Fruit fly (Drosophila melanogaster) whole organism, wandering third instar larva: ENCODE results near the gene CG31075.

Experiments
- Abd-B ChIP-seq: fragments of >200 bp; optimal IDR thresholded peaks from 2 replicates; lab custom pipeline; 2017; ENCODE audit warnings: missing biosample characterization, missing genetic modification characterization
- CG32264 ChIP-seq: fragments of 200-800 bp; sonication (Bioruptor generic); optimal IDR thresholded peaks from 2 replicates; lab custom pipeline; 2016; ENCODE audit warnings: missing biosample characterization, missing genetic modification characterization
- CG9705 ChIP-seq: fragments of 200-800 bp; sonication (Bioruptor generic); optimal IDR thresholded peaks from 2 replicates; lab custom pipeline; 2018; ENCODE audit warnings: missing biosample characterization, mild to moderate bottlenecking, missing genetic modification characterization
- CrebA ChIP-seq: fragments of 200-800 bp; sonication (Bioruptor generic); optimal IDR thresholded peaks from 2 replicates; lab custom pipeline; 2016; ENCODE audit warnings: missing biosample characterization, mild to moderate bottlenecking, missing genetic modification characterization, borderline replicate concordance
- Dfd ChIP-seq: fragments of >200 bp; optimal IDR thresholded peaks from 2 replicates; lab custom pipeline; 2017; ENCODE audit warnings: missing biosample characterization, missing genetic modification characterization
- Dif ChIP-seq: fragments of 200-275, 200-300 bp; sonication (Bioruptor generic); optimal IDR thresholded peaks from 2 replicates; lab custom pipeline; 2018; ENCODE audit warnings: missing biosample characterization, missing genetic modification characterization; ENCODE audit not compliant: partially characterized antibody
- GATAd ChIP-seq: sonication (Bioruptor generic); optimal IDR thresholded peaks from 2 replicates; lab custom pipeline; 2016; ENCODE audit warnings: missing biosample characterization, missing genetic modification characterization
- HLH106 ChIP-seq: fragments of 200-800 bp; optimal IDR thresholded peaks from 3 replicates; lab custom pipeline; 2019; ENCODE audit warnings: missing biosample characterization, mild to moderate bottlenecking, missing genetic modification characterization, moderate library complexity
- Hnf4 ChIP-seq: fragments of 200-800 bp; sonication (Bioruptor generic); optimal IDR thresholded peaks from 2 replicates; lab custom pipeline; 2016; ENCODE audit warnings: missing biosample characterization, mild to moderate bottlenecking, missing genetic modification characterization
- Hr78 ChIP-seq: fragments of >200 bp; optimal IDR thresholded peaks from 2 replicates; lab custom pipeline; 2017; ENCODE audit warnings: missing biosample characterization, missing genetic modification characterization
- Hr83 ChIP-seq: fragments of 200-300 bp; sonication (Bioruptor generic); optimal IDR thresholded peaks from 2 replicates; lab custom pipeline; 2016; ENCODE audit warnings: missing biosample characterization, mild to moderate bottlenecking, missing genetic modification characterization, moderate library complexity; ENCODE audit not compliant: poor library complexity, severe bottlenecking
- Jra ChIP-seq: sonication (Bioruptor generic); optimal IDR thresholded peaks from 2 replicates; lab custom pipeline; 2016; ENCODE audit warnings: missing biosample characterization, missing genetic modification characterization
- Mio ChIP-seq: sonication (Bioruptor generic); optimal IDR thresholded peaks from 2 replicates; lab custom pipeline; 2016; ENCODE audit warnings: missing biosample characterization, missing genetic modification characterization
- Myc ChIP-seq: fragments of >200 bp; optimal IDR thresholded peaks from 2 replicates; lab custom pipeline; 2017
- N ChIP-seq: fragments of >200 bp; optimal IDR thresholded peaks from 2 replicates; lab custom pipeline; 2018; ENCODE audit warnings: missing biosample characterization, missing external identifiers, missing genetic modification characterization
- OdsH ChIP-seq: fragments of 200-800 bp; sonication (Bioruptor generic); optimal IDR thresholded peaks from 2 replicates; lab custom pipeline; 2016; ENCODE audit warnings: missing biosample characterization, mild to moderate bottlenecking, missing genetic modification characterization
- Rel ChIP-seq, 2 experiments: fragments of 200-800 bp; sonication (Bioruptor generic) in 1 of 2; optimal IDR thresholded peaks; 2 replicates in 1 of 2; 3 replicates in 1 of 2; lab custom pipeline; 2016 to 2019; ENCODE audit warnings: mild to moderate bottlenecking in 2 of 2, missing biosample characterization in 2 of 2, missing genetic modification characterization in 2 of 2, moderate library complexity in 1 of 2
- Sp1 ChIP-seq: fragments of 200-800 bp; sonication (Bioruptor generic); optimal IDR thresholded peaks from 3 replicates; lab custom pipeline; 2019; ENCODE audit warnings: missing biosample characterization, mild to moderate bottlenecking, missing genetic modification characterization, moderate library complexity
- Vsx2 ChIP-seq: fragments of 200-300, 225-300 bp; sonication (Bioruptor generic); optimal IDR thresholded peaks from 2 replicates; lab custom pipeline; 2018; ENCODE audit warnings: missing biosample characterization, missing genetic modification characterization; ENCODE audit not compliant: partially characterized antibody
- br ChIP-seq: fragments of 200-800 bp; sonication (Bioruptor generic); optimal IDR thresholded peaks from 2 replicates; lab custom pipeline; 2016; ENCODE audit warnings: missing biosample characterization, missing genetic modification characterization
- brk ChIP-seq: fragments of 200-800 bp; sonication (Bioruptor generic); optimal IDR thresholded peaks from 2 replicates; lab custom pipeline; 2016; ENCODE audit warnings: missing biosample characterization, mild to moderate bottlenecking, missing genetic modification characterization
- dl ChIP-seq, 2 experiments: fragments of 175-275, 200-275 bp in 1 of 2; fragments of 200-275 bp in 1 of 2; sonication (Bioruptor generic); optimal IDR thresholded peaks; lab custom pipeline; 2018; ENCODE audit warnings: mild to moderate bottlenecking in 2 of 2, missing biosample characterization in 2 of 2, missing genetic modification characterization in 2 of 2, moderate library complexity in 2 of 2; ENCODE audit not compliant: partially characterized antibody in 2 of 2, insufficient read depth in 1 of 2
- dmrt93B ChIP-seq: fragments of 200-800 bp; sonication (Bioruptor generic); optimal IDR thresholded peaks from 2 replicates; lab custom pipeline; 2018; ENCODE audit warnings: missing biosample characterization, mild to moderate bottlenecking, missing genetic modification characterization
- dsf ChIP-seq: sonication (Bioruptor generic); optimal IDR thresholded peaks from 2 replicates; lab custom pipeline; 2016; ENCODE audit warnings: missing biosample characterization, missing genetic modification characterization, borderline replicate concordance
- ey ChIP-seq: fragments of 200-800 bp; sonication (Bioruptor generic); optimal IDR thresholded peaks from 2 replicates; lab custom pipeline; 2016; ENCODE audit warnings: missing biosample characterization, missing genetic modification characterization
- foxo ChIP-seq, 2 experiments: fragments of 200-800 bp; sonication (Bioruptor generic); optimal IDR thresholded peaks; 2 replicates in 1 of 2; 3 replicates in 1 of 2; lab custom pipeline; 2016 to 2017; ENCODE audit warnings: missing biosample characterization in 2 of 2, missing genetic modification characterization in 2 of 2
- fru ChIP-seq: fragments of 200-800 bp; sonication (Bioruptor generic); optimal IDR thresholded peaks from 3 replicates; lab custom pipeline; 2016; ENCODE audit warnings: missing biosample characterization, mild to moderate bottlenecking, missing genetic modification characterization
- h ChIP-seq: fragments of 200-800 bp; sonication (Bioruptor generic); optimal IDR thresholded peaks from 3 replicates; lab custom pipeline; 2016; ENCODE audit warnings: missing biosample characterization, mild to moderate bottlenecking, missing genetic modification characterization
- jim ChIP-seq: fragments of 175-275, 200-325 bp; sonication (Bioruptor generic); optimal IDR thresholded peaks from 2 replicates; lab custom pipeline; 2016; ENCODE audit warnings: missing biosample characterization, mild to moderate bottlenecking, missing genetic modification characterization
- lola ChIP-seq: fragments of >200 bp; optimal IDR thresholded peaks from 2 replicates; lab custom pipeline; 2017; ENCODE audit warnings: missing biosample characterization, missing genetic modification characterization
- pan ChIP-seq: fragments of >200 bp; optimal IDR thresholded peaks from 2 replicates; lab custom pipeline; 2017
- psq ChIP-seq: fragments of 200-800 bp; sonication (Bioruptor generic); optimal IDR thresholded peaks from 3 replicates; lab custom pipeline; 2017; ENCODE audit warnings: missing biosample characterization, mild to moderate bottlenecking, missing genetic modification characterization, moderate library complexity
- rgr ChIP-seq: fragments of 200-800 bp; sonication (Bioruptor generic); optimal IDR thresholded peaks from 3 replicates; lab custom pipeline; 2016; ENCODE audit warnings: missing biosample characterization, mild to moderate bottlenecking, missing genetic modification characterization
- sage ChIP-seq: fragments of 200-800 bp; sonication (Bioruptor generic); optimal IDR thresholded peaks from 2 replicates; lab custom pipeline; 2016; ENCODE audit warnings: missing biosample characterization, mild to moderate bottlenecking, missing genetic modification characterization
- sv ChIP-seq: fragments of 200-800 bp; sonication (Bioruptor generic); optimal IDR thresholded peaks from 3 replicates; lab custom pipeline; 2016; ENCODE audit warnings: missing biosample characterization, missing genetic modification characterization
- tai ChIP-seq: sonication (Bioruptor generic); optimal IDR thresholded peaks from 2 replicates; lab custom pipeline; 2016; ENCODE audit warnings: missing biosample characterization, missing genetic modification characterization
- usp ChIP-seq: fragments of >200 bp; optimal IDR thresholded peaks from 2 replicates; lab custom pipeline; 2017; ENCODE audit warnings: missing biosample characterization, missing genetic modification characterization
- woc ChIP-seq: sonication (Bioruptor generic); optimal IDR thresholded peaks from 2 replicates; lab custom pipeline; 2016; ENCODE audit warnings: missing biosample characterization, mild to moderate bottlenecking, missing genetic modification characterization

The CG31075 gene

DNA sequence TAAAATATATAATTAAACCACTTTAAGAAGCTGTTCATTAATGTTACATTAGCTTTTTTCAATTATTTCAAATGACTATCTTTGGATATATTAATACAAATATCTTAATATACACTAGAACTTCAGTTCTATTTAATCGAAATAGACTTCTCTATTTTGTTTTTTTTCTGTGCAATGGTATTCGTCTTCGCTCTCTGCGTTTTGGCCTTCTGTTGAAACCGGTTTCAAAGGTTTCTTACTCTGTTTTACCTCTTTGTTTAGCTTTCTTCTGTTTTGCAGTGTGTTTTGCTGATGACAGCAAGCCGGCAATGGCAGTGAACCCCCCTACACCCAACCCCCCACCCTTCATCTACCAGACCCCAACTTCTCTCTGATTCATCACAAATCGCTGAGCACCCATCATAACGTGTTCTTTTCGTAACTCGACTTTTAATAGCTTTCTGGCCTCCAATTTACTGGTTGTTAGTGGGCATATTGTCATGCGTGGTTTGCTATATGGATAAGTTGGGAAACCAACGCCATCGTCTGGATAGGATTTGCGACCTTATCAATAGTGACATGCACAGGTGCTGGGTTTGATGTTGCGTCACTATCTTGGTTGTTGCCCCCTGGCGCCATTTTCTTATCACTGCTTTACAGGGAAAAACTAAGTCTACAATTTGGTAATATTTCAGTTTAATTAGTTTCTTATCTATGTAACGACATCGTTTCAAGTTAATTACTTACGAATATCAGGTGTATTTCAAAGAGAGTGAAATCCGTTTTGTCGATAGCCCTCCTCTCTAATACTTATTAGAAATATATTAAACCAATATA lies 19.3 kb downstream of the CG31075 start:
- TF ChIP-seq foxo (GFP tag; optimal IDR thresholded peaks at IDR 0.05; lab: Kevin White, UChicago) = no peak
- TF ChIP-seq rgr (GFP tag; lab: Kevin White, UChicago) = peak; percentile 10
- no peak for TF ChIP-seq Mio (GFP tag; lab: Kevin White, UChicago)
- TF ChIP-seq psq (GFP tag; lab: Kevin White, UChicago) = peak; percentile 84
- TF ChIP-seq Dif (GFP tag; lab: Kevin White, UChicago) = peak; percentile 26
- TF ChIP-seq woc (GFP tag; lab: Kevin White, UChicago) = peak; percentile 6
- TF ChIP-seq Rel (GFP tag; optimal IDR thresholded peaks at IDR 0.05; lab: Kevin White, UChicago) = no peak
- TF ChIP-seq Rel (tag; optimal IDR thresholded peaks at IDR 0.05; lab: Kevin White, UChicago) = peak; percentile 83

DNA sequence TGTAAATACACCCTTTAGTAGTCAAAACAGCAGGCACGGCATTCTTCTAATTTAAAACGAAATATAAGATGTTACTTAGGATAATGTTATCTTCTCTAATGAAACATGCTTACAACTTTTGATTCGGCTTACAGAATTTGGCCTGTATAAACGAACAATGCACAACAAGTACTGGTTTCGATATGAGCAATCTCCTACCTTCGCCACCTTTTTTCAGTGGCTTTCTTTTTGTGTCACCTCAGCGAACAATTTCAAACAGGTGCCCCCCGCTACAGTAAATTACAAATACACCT lies 20.1 kb downstream of the CG31075 start:
- TF ChIP-seq Abd-B (GFP tag; lab: Kevin White, UChicago) (no peak), jim (no peak), foxo (GFP tag; optimal IDR thresholded peaks at IDR 0.05; lab: Kevin White, UChicago) (peak in 1 of 2 experiments; percentile 35), Myc (lab: Kevin White, UChicago) (no peak), br (GFP tag; lab: Kevin White, UChicago) (no peak), rgr (GFP tag; lab: Kevin White, UChicago) (peak; percentile 16), fru (GFP tag; lab: Kevin White, UChicago) (no peak), psq (GFP tag; lab: Kevin White, UChicago) (peak; percentile 45), ey (GFP tag; lab: Kevin White, UChicago) (no peak), sv (GFP tag; lab: Kevin White, UChicago) (no peak), Jra (GFP tag; lab: Kevin White, UChicago) (no peak), dl (GFP tag; optimal IDR thresholded peaks at IDR 0.05; lab: Kevin White, UChicago; ENCODE audit: insufficient read depth in 1 of 2, partially characterized antibody in 2 of 2) (no peak), CG32264 (GFP tag; lab: Kevin White, UChicago) (no peak)

DNA sequence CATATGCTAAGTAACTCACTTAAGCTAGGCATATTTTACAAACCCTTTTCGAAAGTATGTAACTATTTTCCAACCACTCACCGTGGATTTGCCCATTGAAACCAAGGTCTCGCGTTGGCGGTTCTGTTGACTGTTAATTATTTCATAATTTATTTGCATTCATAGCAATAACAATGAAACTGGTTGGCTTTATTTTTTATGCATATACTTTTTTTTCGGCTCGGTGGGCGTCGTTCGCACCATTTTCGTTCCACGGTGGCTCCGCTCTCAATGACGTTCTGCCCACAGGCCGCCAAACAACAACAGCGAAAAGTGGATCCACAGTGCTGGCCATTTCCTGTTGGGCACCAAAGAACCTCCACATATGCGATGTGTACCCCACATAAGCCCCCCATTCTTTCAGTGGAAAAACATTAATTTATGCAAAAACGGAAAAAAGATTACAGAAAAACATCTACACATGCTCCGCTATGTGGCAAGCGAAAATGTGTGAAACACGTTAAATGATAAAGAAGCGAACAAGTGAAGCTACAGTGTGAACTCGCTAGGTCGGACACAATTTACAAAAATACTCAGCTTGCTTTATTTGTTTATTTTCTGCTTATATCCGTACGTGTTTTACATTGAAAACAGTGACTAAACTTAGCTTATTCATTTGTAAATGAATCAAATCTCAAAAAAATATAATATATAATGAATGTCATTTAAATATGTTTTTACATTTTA lies 20.6 kb downstream of the CG31075 start:
- TF ChIP-seq brk (GFP tag; lab: Kevin White, UChicago) = no peak
- TF ChIP-seq foxo (GFP tag; optimal IDR thresholded peaks at IDR 0.05; lab: Kevin White, UChicago) = peak in 1 of 2 experiments; percentile 61
- peak; percentile 63 for TF ChIP-seq psq (GFP tag; lab: Kevin White, UChicago)
- TF ChIP-seq usp (GFP tag; lab: Kevin White, UChicago) = no peak
- no peak for TF ChIP-seq dl (GFP tag; optimal IDR thresholded peaks at IDR 0.05; lab: Kevin White, UChicago; ENCODE audit: insufficient read depth in 1 of 2, partially characterized antibody in 2 of 2)
- peak; percentile 57 for TF ChIP-seq Sp1 (GFP tag; lab: Kevin White, UChicago)
- peak; percentile 46 for TF ChIP-seq HLH106 (tag; lab: Kevin White, UChicago)
- TF ChIP-seq jim = no peak
- TF ChIP-seq br (GFP tag; lab: Kevin White, UChicago) = no peak
- TF ChIP-seq fru (GFP tag; lab: Kevin White, UChicago) = no peak
- TF ChIP-seq woc (GFP tag; lab: Kevin White, UChicago) = peak; percentile 32
- TF ChIP-seq Myc (lab: Kevin White, UChicago) = no peak
- no peak for TF ChIP-seq lola (GFP tag; lab: Kevin White, UChicago)
- TF ChIP-seq CG9705 (GFP tag; lab: Kevin White, UChicago) = no peak
- TF ChIP-seq ey (GFP tag; lab: Kevin White, UChicago) = no peak
- TF ChIP-seq OdsH = peak; percentile 49
- no peak for TF ChIP-seq Abd-B (GFP tag; lab: Kevin White, UChicago)
- peak; percentile 1 for TF ChIP-seq Hnf4 (GFP tag; lab: Kevin White, UChicago)
- TF ChIP-seq pan = no peak
- TF ChIP-seq dmrt93B (GFP tag; lab: Kevin White, UChicago) = no peak
- no peak for TF ChIP-seq N
- no peak for TF ChIP-seq Hr78 (GFP tag; lab: Kevin White, UChicago)
- no peak for TF ChIP-seq GATAd
- no peak for TF ChIP-seq Vsx2 (GFP tag; lab: Kevin White, UChicago)
- TF ChIP-seq Hr83 (GFP tag; lab: Kevin White, UChicago) = no peak
- no peak for TF ChIP-seq Jra (GFP tag; lab: Kevin White, UChicago)
- no peak for TF ChIP-seq tai (GFP tag; lab: Kevin White, UChicago)
- TF ChIP-seq CG32264 (GFP tag; lab: Kevin White, UChicago) = no peak
- TF ChIP-seq h = no peak
- TF ChIP-seq sv (GFP tag; lab: Kevin White, UChicago) = no peak
- no peak for TF ChIP-seq Dif (GFP tag; lab: Kevin White, UChicago)
- TF ChIP-seq CrebA (GFP tag; lab: Kevin White, UChicago) = no peak
- TF ChIP-seq Dfd = no peak
- no peak for TF ChIP-seq sage (GFP tag; lab: Kevin White, UChicago)
- no peak for TF ChIP-seq Rel (GFP tag; optimal IDR thresholded peaks at IDR 0.05; lab: Kevin White, UChicago)
- TF ChIP-seq Rel (tag; optimal IDR thresholded peaks at IDR 0.05; lab: Kevin White, UChicago) = no peak
- TF ChIP-seq rgr (GFP tag; lab: Kevin White, UChicago) = peak; percentile 35
- TF ChIP-seq dsf = no peak
- TF ChIP-seq Mio (GFP tag; lab: Kevin White, UChicago) = no peak
